Worm (Caenorhabditis elegans) whole organism, mixed stage, embryonic: Measurements from ENCODE around the gene cal-2.

Experiments
- ceh-43 ChIP-seq: fragments of 200-800 bp; sonication (Bioruptor generic); optimal IDR thresholded peaks from 2 replicates; lab custom pipeline; 2018; ENCODE audit warnings: mild to moderate bottlenecking, missing genetic modification characterization, moderate library complexity, missing compliant biosample characterization
- cnd-1 ChIP-seq: fragments of 200-800 bp; sonication (Bioruptor generic); optimal IDR thresholded peaks from 2 replicates; lab custom pipeline; 2018; ENCODE audit warnings: mild to moderate bottlenecking, missing genetic modification characterization, missing compliant biosample characterization
- elt-3 ChIP-seq: fragments of 150-350 bp; optimal IDR thresholded peaks from 2 replicates; lab custom pipeline; 2014; ENCODE audit warnings: missing biosample characterization, missing genetic modification characterization
- mls-2 ChIP-seq: sonication (generic microtip); optimal IDR thresholded peaks from 2 replicates; lab custom pipeline; 2016; ENCODE audit warnings: mild to moderate bottlenecking, missing genetic modification characterization, moderate library complexity, missing compliant biosample characterization
- nhr-12 ChIP-seq: fragments of 150-350 bp; optimal IDR thresholded peaks from 2 replicates; lab custom pipeline; 2014; ENCODE audit warnings: missing biosample characterization, missing genetic modification characterization
- nhr-28 ChIP-seq: fragments of 150-350 bp; optimal IDR thresholded peaks from 2 replicates; lab custom pipeline; 2014; ENCODE audit warnings: missing biosample characterization, missing genetic modification characterization
- sem-2 ChIP-seq: fragments of 200-800 bp; sonication (Bioruptor generic); optimal IDR thresholded peaks from 2 replicates; lab custom pipeline; 2018; ENCODE audit warnings: mild to moderate bottlenecking, missing genetic modification characterization, missing compliant biosample characterization
- sptf-1 ChIP-seq: sonication (generic microtip); optimal IDR thresholded peaks from 2 replicates; lab custom pipeline; 2017; ENCODE audit warnings: mild to moderate bottlenecking, missing genetic modification characterization, moderate library complexity, missing compliant biosample characterization
- unc-62 ChIP-seq: fragments of 150-350 bp; optimal IDR thresholded peaks from 2 replicates; lab custom pipeline; 2014; ENCODE audit warnings: missing biosample characterization, missing genetic modification reagents, missing genetic modification characterization

DNA sequence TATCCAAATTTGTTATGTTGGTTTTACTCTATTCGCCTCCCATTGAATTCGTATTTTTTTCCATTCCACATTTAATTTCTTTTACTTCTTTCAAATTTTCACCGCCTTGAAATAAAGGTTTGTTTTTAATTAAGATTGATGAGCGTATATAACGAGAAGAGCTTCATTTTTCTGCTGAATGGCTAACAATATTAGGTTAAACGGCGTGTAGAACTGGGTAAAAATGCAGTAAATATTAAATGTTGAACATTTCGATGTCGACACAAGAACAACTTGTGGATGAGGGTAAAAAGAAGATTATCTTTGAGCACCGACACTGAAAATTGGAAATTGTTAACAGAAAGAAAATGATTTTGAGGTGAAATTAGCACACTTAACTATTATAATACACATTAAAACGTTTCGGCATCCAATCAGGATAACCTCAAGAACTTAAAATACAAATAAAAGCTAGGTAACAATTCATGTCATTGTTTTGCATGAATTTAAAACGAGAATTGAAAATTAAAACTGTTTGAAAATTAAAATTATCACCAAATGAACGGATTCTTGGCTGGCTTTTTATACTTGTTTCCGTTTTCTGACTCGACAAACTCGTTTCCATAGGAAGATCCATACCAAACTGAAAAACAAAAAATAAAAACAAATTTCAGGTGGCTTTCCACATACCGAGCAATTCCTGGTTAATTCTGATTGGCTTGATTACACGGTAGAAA is 21.4 kb upstream of the cal-2 start:
- TF ChIP-seq mls-2 (no peak), cnd-1 (tag; lab: Kevin White, UChicago) (no peak), elt-3 (no peak), ceh-43 (GFP tag; lab: Kevin White, UChicago) (no peak), unc-62 (GFP tag; lab: Kevin White, UChicago) (no peak), nhr-28 (tag; lab: Kevin White, UChicago) (no peak), sem-2 (GFP tag; lab: Kevin White, UChicago) (no peak), nhr-12 (tag; lab: Kevin White, UChicago) (no peak), sptf-1 (tag; lab: Kevin White, UChicago) (no peak)
